Worm (Caenorhabditis elegans) whole organism, L4 larva: ENCODE data around the gene lron-10.

Source experiments
- D1046.2 ChIP-seq: fragments of 200-800 bp; sonication (Bioruptor generic); IDR thresholded peaks from 2 replicates; pipeline ENCODE4 v1.3.6; 2022; ENCODE audit warnings: missing genetic modification characterization, missing compliant biosample characterization
- F10B5.3 ChIP-seq: sonication (generic microtip); optimal IDR thresholded peaks from 2 replicates; lab custom pipeline; 2016; ENCODE audit warnings: mild to moderate bottlenecking, missing genetic modification characterization, missing compliant biosample characterization
- F37D6.2 ChIP-seq: sonication (generic microtip); optimal IDR thresholded peaks from 2 replicates; lab custom pipeline; 2016; ENCODE audit warnings: mild to moderate bottlenecking, missing genetic modification characterization, missing compliant biosample characterization
- F44E2.7 ChIP-seq: fragments of 200-800 bp; sonication (Bioruptor generic); IDR thresholded peaks from 2 replicates; pipeline ENCODE4 v2.1.2; 2022; ENCODE audit warnings: missing genetic modification characterization, missing compliant biosample characterization
- F49E8.2 ChIP-seq: sonication (generic microtip); optimal IDR thresholded peaks from 2 replicates; lab custom pipeline; 2016; ENCODE audit warnings: missing compliant biosample characterization, mild to moderate bottlenecking, missing genetic modification characterization, borderline replicate concordance
- T20F7.1 ChIP-seq: fragments of 200-800 bp; sonication (Bioruptor generic); optimal IDR thresholded peaks from 2 replicates; lab custom pipeline; 2018; ENCODE audit warnings: mild to moderate bottlenecking, missing genetic modification characterization, missing compliant biosample characterization
- T26A8.4 ChIP-seq: fragments of 200-800 bp; sonication (Bioruptor generic); IDR thresholded peaks from 2 replicates; pipeline ENCODE4 v1.3.6; 2022; ENCODE audit warnings: missing genetic modification characterization, missing compliant biosample characterization
- Y105C5A.15 ChIP-seq: fragments of 200-800 bp; sonication (Bioruptor generic); IDR thresholded peaks from 2 replicates; pipeline ENCODE4 v1.3.6; 2022; ENCODE audit warnings: missing genetic modification characterization, missing compliant biosample characterization
- Y48G9A.11 ChIP-seq: fragments of 200-800 bp; sonication (Bioruptor generic); IDR thresholded peaks from 2 replicates; pipeline ENCODE4 v1.3.6; 2022; ENCODE audit warnings: missing genetic modification reagents, missing genetic modification characterization, missing compliant biosample characterization
- Y75B8A.6 ChIP-seq: fragments of 200-800 bp; sonication (Bioruptor generic); IDR thresholded peaks from 2 replicates; pipeline ENCODE4 v1.3.6; 2022; ENCODE audit warnings: missing genetic modification reagents, missing genetic modification characterization, missing compliant biosample characterization
- ZK337.2 ChIP-seq: fragments of 200-800 bp; sonication (Bioruptor generic); IDR thresholded peaks from 2 replicates; pipeline ENCODE4 v1.3.6; 2022; ENCODE audit warnings: missing genetic modification reagents, missing genetic modification characterization, missing compliant biosample characterization
- ZK546.5 ChIP-seq, 2 experiments: sonication (generic microtip); optimal IDR thresholded peaks; 2 replicates each; lab custom pipeline; 2017; ENCODE audit warnings: missing biosample characterization in 2 of 2, missing genetic modification characterization in 2 of 2
- aha-1 ChIP-seq: fragments of 150-350 bp; peaks from one replicate; lab custom pipeline; 2014; ENCODE audit warnings: missing biosample characterization, missing genetic modification characterization
- aly-2 ChIP-seq: sonication (generic microtip); optimal IDR thresholded peaks from 2 replicates; lab custom pipeline; 2018; ENCODE audit warnings: missing biosample characterization, missing genetic modification characterization
- ceh-28 ChIP-seq: fragments of 150-350 bp; optimal IDR thresholded peaks from 2 replicates; lab custom pipeline; 2014; ENCODE audit warnings: missing biosample characterization, missing genetic modification reagents, missing genetic modification characterization
- cey-2 ChIP-seq: sonication (generic microtip); optimal IDR thresholded peaks from 3 replicates; lab custom pipeline; 2017; ENCODE audit warnings: missing genetic modification characterization, mild to moderate bottlenecking, missing compliant biosample characterization, antibody characterized with exemption, borderline replicate concordance; ENCODE audit not compliant: insufficient read depth
- ctbp-1 ChIP-seq: fragments of 200-800 bp; sonication (Bioruptor generic); IDR thresholded peaks from 2 replicates; pipeline ENCODE4 v1.3.6; 2022; ENCODE audit warnings: missing genetic modification reagents, missing genetic modification characterization, missing compliant biosample characterization
- daf-8 ChIP-seq: fragments of 200-800 bp; sonication (Bioruptor generic); IDR thresholded peaks from 2 replicates; pipeline ENCODE4 v1.3.6; 2022; ENCODE audit warnings: missing genetic modification characterization, missing compliant biosample characterization
- dmd-6 ChIP-seq: fragments of 200-800 bp; sonication (Bioruptor generic); IDR thresholded peaks from 2 replicates; pipeline ENCODE4 v1.3.6; 2022; ENCODE audit warnings: missing genetic modification reagents, missing genetic modification characterization, missing compliant biosample characterization
- dmd-9 ChIP-seq: fragments of 200-800 bp; sonication (Bioruptor generic); IDR thresholded peaks from 2 replicates; pipeline ENCODE4 v1.3.6; 2022; ENCODE audit warnings: missing genetic modification reagents, missing genetic modification characterization, missing compliant biosample characterization
- dpl-1 ChIP-seq: fragments of 150-350 bp; optimal IDR thresholded peaks from 2 replicates; lab custom pipeline; 2014; ENCODE audit warnings: missing biosample characterization, missing genetic modification reagents, missing genetic modification characterization
- dve-1 ChIP-seq: sonication (generic microtip); optimal IDR thresholded peaks from 2 replicates; lab custom pipeline; 2017; ENCODE audit warnings: antibody characterized with exemption, mild to moderate bottlenecking, missing genetic modification characterization, missing compliant biosample characterization; ENCODE audit not compliant: insufficient read depth
- egl-27 ChIP-seq: sonication (generic microtip); optimal IDR thresholded peaks from 3 replicates; lab custom pipeline; 2017; ENCODE audit warnings: missing biosample characterization, missing genetic modification reagents, missing genetic modification characterization
- lin-13 ChIP-seq: fragments of 150-350 bp; optimal IDR thresholded peaks from 2 replicates; lab custom pipeline; 2014; ENCODE audit warnings: missing biosample characterization, missing genetic modification reagents, missing genetic modification characterization
- lir-3 ChIP-seq: sonication (generic microtip); optimal IDR thresholded peaks from 2 replicates; lab custom pipeline; 2016; ENCODE audit warnings: mild to moderate bottlenecking, missing genetic modification characterization, missing compliant biosample characterization
- lsy-2 ChIP-seq, 2 experiments: fragments of 150-350 bp in 1 of 2; sonication (generic microtip) in 1 of 2; optimal IDR thresholded peaks; 2 replicates each; lab custom pipeline; 2014 to 2017; ENCODE audit warnings: missing biosample characterization in 2 of 2, missing genetic modification characterization in 2 of 2
- madf-5 ChIP-seq, 2 experiments: fragments of 200-800 bp; sonication (Bioruptor generic); IDR thresholded peaks; 2 replicates each; pipeline ENCODE4 v1.3.6; 2022; ENCODE audit warnings: missing compliant biosample characterization in 2 of 2, missing genetic modification characterization in 2 of 2
- mdl-1 ChIP-seq, 2 experiments: fragments of 150-350 bp in 1 of 2; sonication (generic microtip) in 1 of 2; optimal IDR thresholded peaks; 2 replicates each; lab custom pipeline; 2014 to 2017; ENCODE audit warnings: missing biosample characterization in 2 of 2, missing genetic modification characterization in 2 of 2
- mdt-29 ChIP-seq: fragments of 200-800 bp; sonication (Bioruptor generic); IDR thresholded peaks from 2 replicates; pipeline ENCODE4 v1.3.6; 2022; ENCODE audit warnings: missing genetic modification reagents, missing genetic modification characterization, missing compliant biosample characterization
- mep-1 ChIP-seq: fragments of 150-350 bp; sonication (generic microtip); optimal IDR thresholded peaks from 3 replicates; lab custom pipeline; 2014; ENCODE audit warnings: missing biosample characterization, missing genetic modification characterization
- mxl-2 ChIP-seq: fragments of 200-800 bp; sonication (Bioruptor generic); conservative IDR thresholded peaks from 2 replicates; pipeline ENCODE4 v1.3.6; 2022; ENCODE audit warnings: missing genetic modification reagents, missing genetic modification characterization, missing compliant biosample characterization
- nhr-102 ChIP-seq: sonication (generic microtip); optimal IDR thresholded peaks from 2 replicates; lab custom pipeline; 2016; ENCODE audit warnings: mild to moderate bottlenecking, missing genetic modification characterization, moderate library complexity, missing compliant biosample characterization
- nhr-11 ChIP-seq: fragments of 150-350 bp; optimal IDR thresholded peaks from 2 replicates; lab custom pipeline; 2014; ENCODE audit warnings: missing biosample characterization, missing genetic modification characterization
- nhr-111 ChIP-seq: fragments of 200-800 bp; sonication (Bioruptor generic); optimal IDR thresholded peaks from 2 replicates; lab custom pipeline; 2018; ENCODE audit warnings: mild to moderate bottlenecking, missing genetic modification characterization, missing compliant biosample characterization
- nhr-28 ChIP-seq: fragments of 150-350 bp; optimal IDR thresholded peaks from 2 replicates; lab custom pipeline; 2014; ENCODE audit warnings: missing biosample characterization, missing genetic modification characterization
- nhr-41 ChIP-seq: fragments of 200-800 bp; sonication (Bioruptor generic); IDR thresholded peaks from 2 replicates; pipeline ENCODE4 v1.3.6; 2022; ENCODE audit warnings: missing genetic modification reagents, missing genetic modification characterization, missing compliant biosample characterization
- nhr-42 ChIP-seq: fragments of 200-800 bp; sonication (Bioruptor generic); IDR thresholded peaks from 2 replicates; pipeline ENCODE4 v1.3.6; 2022; ENCODE audit warnings: missing genetic modification characterization, missing compliant biosample characterization
- nhr-6 ChIP-seq: fragments of 150-350 bp; optimal IDR thresholded peaks from 2 replicates; lab custom pipeline; 2014; ENCODE audit warnings: missing biosample characterization, missing genetic modification characterization
- pha-4 ChIP-seq, 2 experiments: fragments of 150-350 bp in 1 of 2; fragments of 200-800 bp in 1 of 2; sonication (Bioruptor generic) in 1 of 2; IDR thresholded peaks in 1 of 2; optimal IDR thresholded peaks in 1 of 2; 2 replicates each; pipeline versions ENCODE4 v1.3.6 to Lab custom; 2014 to 2022; ENCODE audit warnings: missing genetic modification characterization in 2 of 2, missing genetic modification reagents in 2 of 2, missing biosample characterization in 1 of 2, missing compliant biosample characterization in 1 of 2
- pqm-1 ChIP-seq: sonication (generic microtip); optimal IDR thresholded peaks from 2 replicates; lab custom pipeline; 2017; ENCODE audit warnings: missing biosample characterization, missing genetic modification characterization
- sdz-12 ChIP-seq: fragments of 200-800 bp; sonication (Bioruptor generic); optimal IDR thresholded peaks from 2 replicates; lab custom pipeline; 2018; ENCODE audit warnings: mild to moderate bottlenecking, missing genetic modification characterization, missing compliant biosample characterization
- skn-1 ChIP-seq: fragments of 150-350 bp; optimal IDR thresholded peaks from 2 replicates; lab custom pipeline; 2014; ENCODE audit warnings: missing biosample characterization, missing genetic modification characterization
- snpc-4 ChIP-seq: fragments of 150-350 bp; optimal IDR thresholded peaks from 2 replicates; lab custom pipeline; 2014; ENCODE audit warnings: missing biosample characterization, missing genetic modification characterization
- tag-97 ChIP-seq: fragments of 200-800 bp; sonication (Bioruptor generic); IDR thresholded peaks from 2 replicates; pipeline ENCODE4 v1.3.6; 2022; ENCODE audit warnings: missing genetic modification characterization, missing compliant biosample characterization
- tra-1 ChIP-seq: fragments of 200-800 bp; sonication (Bioruptor generic); IDR thresholded peaks from 2 replicates; pipeline ENCODE4 v1.3.6; 2022; ENCODE audit warnings: missing genetic modification reagents, missing genetic modification characterization, missing compliant biosample characterization
- unc-130 ChIP-seq: sonication (generic microtip); optimal IDR thresholded peaks from 2 replicates; lab custom pipeline; 2016; ENCODE audit warnings: missing genetic modification reagents, missing genetic modification characterization, missing compliant biosample characterization
- unc-39 ChIP-seq: sonication (generic microtip); optimal IDR thresholded peaks from 2 replicates; lab custom pipeline; 2017; ENCODE audit warnings: missing biosample characterization, missing genetic modification characterization
- unc-62 ChIP-seq, 3 experiments: fragments of 150-350 bp in 1 of 3; sonication (generic microtip); optimal IDR thresholded peaks in 2 of 3; peaks in 1 of 3; 1 replicate in 1 of 3; 2 replicates in 2 of 3; lab custom pipeline; 2014 to 2017; ENCODE audit warnings: missing biosample characterization in 3 of 3, missing genetic modification characterization in 3 of 3, missing genetic modification reagents in 3 of 3, missing genotype in 1 of 3
- zag-1 ChIP-seq: fragments of 150-350 bp; optimal IDR thresholded peaks from 2 replicates; lab custom pipeline; 2014; ENCODE audit warnings: missing biosample characterization, missing genetic modification characterization
- zip-11 ChIP-seq: fragments of 200-800 bp; sonication (Bioruptor generic); IDR thresholded peaks from 2 replicates; pipeline ENCODE4 v1.3.6; 2022; ENCODE audit warnings: missing genetic modification characterization, missing compliant biosample characterization
- ztf-7 ChIP-seq: fragments of 150-350 bp; optimal IDR thresholded peaks from 2 replicates; lab custom pipeline; 2014; ENCODE audit warnings: missing biosample characterization, missing genetic modification characterization

The lron-10 gene

DNA sequence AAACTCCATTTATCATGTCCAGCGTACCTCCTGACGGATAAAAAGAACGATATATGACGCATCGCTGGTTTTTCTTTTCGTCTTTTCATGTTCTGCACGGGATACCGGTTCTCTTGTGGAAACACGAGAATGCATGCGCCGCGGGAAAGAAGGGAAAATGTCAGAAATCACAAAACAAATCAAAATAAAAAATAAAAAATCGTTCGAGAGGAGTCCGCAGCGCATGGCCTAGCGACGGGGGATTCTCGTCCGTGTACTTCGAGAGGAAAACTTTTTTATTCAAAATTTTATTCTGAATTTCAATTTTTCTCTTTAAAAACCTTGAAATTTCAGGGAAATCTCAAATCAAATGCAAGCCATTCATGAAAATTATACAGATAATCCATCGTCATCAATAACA, at the start of gene lron-10, which contains the start of gene hpr-9 (continued):
- TF ChIP-seq unc-62 (GFP tag; optimal IDR thresholded peaks at IDR 0.05 in 1 of 2; lab: Kevin White, UChicago) (peak in 1 of 2 experiments; percentile 97), unc-62 (tag; optimal IDR thresholded peaks at IDR 0.05; lab: Kevin White, UChicago) (peak; percentile 26), nhr-102 (tag; lab: Kevin White, UChicago) (peak; percentile 83), dve-1 (tag; lab: Kevin White, UChicago) (peak; percentile 78), egl-27 (tag; lab: Kevin White, UChicago) (no peak), madf-5 (GFP tag; IDR thresholded peaks at IDR 0.05; lab: Robert Waterston, UW) (0 out of 4 replicates have a peak, but pooled peaks of 1 of the 2 experiments have one; percentile 17), cey-2 (tag; lab: Kevin White, UChicago) (no peak), mep-1 (peak; percentile 75), nhr-28 (tag; lab: Kevin White, UChicago) (peak; percentile 68), mdt-29 (peak; percentile 64; the same call in 1 of the 2 replicates), skn-1 (no peak), ctbp-1 (GFP tag; lab: Robert Waterston, UW) (no peak), nhr-11 (tag; lab: Kevin White, UChicago) (no peak), lsy-2 (tag; optimal IDR thresholded peaks at IDR 0.05; lab: Kevin White, UChicago) (peak in 1 of 2 experiments; percentile 90), Y105C5A.15 (GFP tag; lab: Robert Waterston, UW) (no peak), zip-11 (GFP tag; lab: Robert Waterston, UW) (no peak), pha-4 (GFP tag; IDR thresholded peaks at IDR 0.05; lab: Robert Waterston, UW) (peak; percentile 60; the same call in 1 of the 2 replicates), pha-4 (tag; optimal IDR thresholded peaks at IDR 0.05; lab: Kevin White, UChicago) (no peak), lir-3 (tag; lab: Kevin White, UChicago) (no peak), tag-97 (GFP tag; lab: Robert Waterston, UW) (no peak), nhr-42 (GFP tag; lab: Robert Waterston, UW) (no peak), lin-13 (GFP tag; lab: Kevin White, UChicago) (no peak), F49E8.2 (peak; percentile 57), snpc-4 (tag; lab: Kevin White, UChicago) (no peak), sdz-12 (GFP tag; lab: Kevin White, UChicago) (peak; percentile 29), ZK337.2 (GFP tag; lab: Robert Waterston, UW) (peak; percentile 94), T26A8.4 (peak; percentile 71), ZK546.5 (tag; optimal IDR thresholded peaks at IDR 0.05; lab: Kevin White, UChicago) (no peak), ceh-28 (tag; lab: Kevin White, UChicago) (no peak), aha-1 (tag; lab: Kevin White, UChicago) (peak; percentile 86), Y48G9A.11 (GFP tag; lab: Robert Waterston, UW) (no peak), dmd-6 (GFP tag; lab: Robert Waterston, UW) (peak; percentile 80), Y75B8A.6 (GFP tag; lab: Robert Waterston, UW) (no peak), nhr-6 (peak; percentile 18), dmd-9 (peak; percentile 91), F37D6.2 (tag; lab: Kevin White, UChicago) (peak; percentile 12), zag-1 (tag; lab: Kevin White, UChicago) (no peak), unc-130 (GFP tag; lab: Kevin White, UChicago) (peak; percentile 93), daf-8 (no peak), pqm-1 (tag; lab: Kevin White, UChicago) (no peak), mxl-2 (GFP tag; lab: Robert Waterston, UW) (no peak), nhr-111 (GFP tag; lab: Kevin White, UChicago) (peak; percentile 2), ztf-7 (peak; percentile 20), tra-1 (GFP tag; lab: Robert Waterston, UW) (peak; percentile 68; the same call in 1 of the 2 replicates), T20F7.1 (GFP tag; lab: Kevin White, UChicago) (peak; percentile 34), unc-39 (tag; lab: Kevin White, UChicago) (no peak), nhr-41 (GFP tag; lab: Robert Waterston, UW) (no peak), mdl-1 (tag; optimal IDR thresholded peaks at IDR 0.05; lab: Kevin White, UChicago) (peak; percentile 51 to 85), D1046.2 (GFP tag; lab: Robert Waterston, UW) (peak; percentile 19; the same call in 1 of the 2 replicates), F44E2.7 (GFP tag; lab: Robert Waterston, UW) (no peak), F10B5.3 (tag; lab: Kevin White, UChicago) (no peak), aly-2 (tag; lab: Kevin White, UChicago) (no peak), dpl-1 (GFP tag; lab: Kevin White, UChicago) (peak; percentile 77)
